Worm (Caenorhabditis elegans) whole organism, L1 larva: ENCODE data around the gene F38C2.4.

Source experiments
- egl-27 ChIP-seq, 2 experiments: fragments of 150-350 bp in 1 of 2; sonication (generic microtip); optimal IDR thresholded peaks; 3 replicates each; lab custom pipeline; 2017 to 2018; ENCODE audit warnings: missing biosample characterization in 2 of 2, missing genetic modification characterization in 2 of 2, missing genetic modification reagents in 2 of 2
- fos-1 ChIP-seq: fragments of 150-350 bp; optimal IDR thresholded peaks from 2 replicates; lab custom pipeline; 2014; ENCODE audit warnings: missing biosample characterization, missing genetic modification characterization
- lin-15B ChIP-seq: fragments of 150-350 bp; sonication (generic microtip); optimal IDR thresholded peaks from 3 replicates; lab custom pipeline; 2014; ENCODE audit warnings: missing biosample characterization, missing genetic modification characterization
- lin-39 ChIP-seq: fragments of 150-350 bp; optimal IDR thresholded peaks from 2 replicates; lab custom pipeline; 2014; ENCODE audit warnings: missing biosample characterization, missing genetic modification reagents, missing genetic modification characterization
- lsy-2 ChIP-seq, 2 experiments: fragments of 150-350 bp; optimal IDR thresholded peaks; 2 replicates each; lab custom pipeline; 2014; ENCODE audit warnings: missing biosample characterization in 2 of 2, missing genetic modification characterization in 2 of 2

DNA sequence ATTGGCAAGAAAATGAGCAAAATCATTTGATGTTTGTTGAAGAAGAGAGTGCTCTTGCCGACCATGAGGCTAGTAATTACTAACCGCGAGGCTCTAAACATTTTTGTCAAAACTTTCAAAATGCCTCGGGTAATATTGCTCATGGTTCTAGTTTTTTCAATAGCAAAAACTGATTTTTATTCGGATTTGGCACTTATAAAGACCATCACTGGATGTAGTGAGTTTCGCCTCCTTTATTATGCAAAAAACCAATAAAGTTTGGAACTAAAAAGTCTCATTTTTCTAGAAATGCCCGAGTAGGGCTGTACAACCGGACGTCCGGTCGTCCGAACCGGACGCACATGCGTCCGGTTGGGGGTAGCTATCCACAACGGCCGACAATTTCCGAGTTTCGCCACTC, 38.0 kb upstream of the F38C2.4 start, which contains the start of the genes hpa-1 and irld-39:
- TF ChIP-seq lin-15B (no peak), egl-27 (tag; optimal IDR thresholded peaks at IDR 0.05; lab: Kevin White, UChicago) (no peak), lin-39 (tag; lab: Kevin White, UChicago) (no peak), lsy-2 (tag; optimal IDR thresholded peaks at IDR 0.05; lab: Kevin White, UChicago) (no peak), fos-1 (no peak)
